Worm (Caenorhabditis elegans) whole organism, L4 larva: Measurements from ENCODE around the gene cpt-1.

Source experiments
- F49E8.2 ChIP-seq: sonication (generic microtip); optimal IDR thresholded peaks from 2 replicates; lab custom pipeline; 2016; ENCODE audit warnings: missing compliant biosample characterization, mild to moderate bottlenecking, missing genetic modification characterization, borderline replicate concordance
- T26A8.4 ChIP-seq: fragments of 200-800 bp; sonication (Bioruptor generic); IDR thresholded peaks from 2 replicates; pipeline ENCODE4 v1.3.6; 2022; ENCODE audit warnings: missing genetic modification characterization, missing compliant biosample characterization
- Y5F2A.4 ChIP-seq: fragments of 200-800 bp; sonication (Bioruptor generic); optimal IDR thresholded peaks from 2 replicates; lab custom pipeline; 2018; ENCODE audit warnings: mild to moderate bottlenecking, missing genetic modification characterization, missing compliant biosample characterization
- ZK337.2 ChIP-seq: fragments of 200-800 bp; sonication (Bioruptor generic); IDR thresholded peaks from 2 replicates; pipeline ENCODE4 v1.3.6; 2022; ENCODE audit warnings: missing genetic modification reagents, missing genetic modification characterization, missing compliant biosample characterization
- ZK546.5 ChIP-seq, 2 experiments: sonication (generic microtip); optimal IDR thresholded peaks; 2 replicates each; lab custom pipeline; 2017; ENCODE audit warnings: missing biosample characterization in 2 of 2, missing genetic modification characterization in 2 of 2
- aha-1 ChIP-seq: fragments of 150-350 bp; peaks from one replicate; lab custom pipeline; 2014; ENCODE audit warnings: missing biosample characterization, missing genetic modification characterization
- attf-4 ChIP-seq: sonication (generic microtip); optimal IDR thresholded peaks from 3 replicates; lab custom pipeline; 2017; ENCODE audit warnings: missing biosample characterization, missing genetic modification characterization
- daf-16 ChIP-seq, 3 experiments: sonication (generic microtip); optimal IDR thresholded peaks; 2 replicates each; lab custom pipeline; 2016 to 2017; ENCODE audit warnings: missing genetic modification characterization in 3 of 3, missing genetic modification reagents in 3 of 3, mild to moderate bottlenecking in 2 of 3, missing compliant biosample characterization in 2 of 3, missing biosample characterization in 1 of 3, moderate library complexity in 1 of 3
- daf-19 ChIP-seq: fragments of 200-800 bp; sonication (Bioruptor generic); conservative IDR thresholded peaks from 2 replicates; pipeline ENCODE4 v1.3.6; 2022; ENCODE audit warnings: missing genetic modification characterization, missing compliant biosample characterization
- dmd-9 ChIP-seq: fragments of 200-800 bp; sonication (Bioruptor generic); IDR thresholded peaks from 2 replicates; pipeline ENCODE4 v1.3.6; 2022; ENCODE audit warnings: missing genetic modification reagents, missing genetic modification characterization, missing compliant biosample characterization
- duxl-1 ChIP-seq: sonication (generic microtip); optimal IDR thresholded peaks from 2 replicates; lab custom pipeline; 2016; ENCODE audit warnings: mild to moderate bottlenecking, missing genetic modification characterization, moderate library complexity, missing compliant biosample characterization; ENCODE audit not compliant: poor library complexity
- hif-1 ChIP-seq, 2 experiments: sonication (generic microtip); optimal IDR thresholded peaks; 2 replicates each; lab custom pipeline; 2016 to 2017; ENCODE audit warnings: missing compliant biosample characterization in 2 of 2, missing genetic modification characterization in 2 of 2, missing genetic modification reagents in 2 of 2, missing genotype in 2 of 2, mild to moderate bottlenecking in 1 of 2
- hlh-11 ChIP-seq: fragments of 200-800 bp; sonication (Bioruptor generic); optimal IDR thresholded peaks from 2 replicates; lab custom pipeline; 2018; ENCODE audit warnings: mild to moderate bottlenecking, missing genetic modification characterization, missing compliant biosample characterization
- lim-7 ChIP-seq: fragments of 200-800 bp; sonication (Bioruptor generic); IDR thresholded peaks from 2 replicates; pipeline ENCODE4 v1.3.6; 2022; ENCODE audit warnings: missing genetic modification characterization, missing compliant biosample characterization
- lin-38 ChIP-seq: fragments of 200-800 bp; sonication (Bioruptor generic); IDR thresholded peaks from 2 replicates; pipeline ENCODE4 v1.3.6; 2022; ENCODE audit warnings: missing genetic modification reagents, missing genetic modification characterization, missing compliant biosample characterization
- lir-3 ChIP-seq: sonication (generic microtip); optimal IDR thresholded peaks from 2 replicates; lab custom pipeline; 2016; ENCODE audit warnings: mild to moderate bottlenecking, missing genetic modification characterization, missing compliant biosample characterization
- madf-9 ChIP-seq: fragments of 200-800 bp; sonication (Bioruptor generic); conservative IDR thresholded peaks from 2 replicates; pipeline ENCODE4 v1.3.6; 2022; ENCODE audit warnings: missing genetic modification reagents, missing genetic modification characterization, missing compliant biosample characterization
- mdl-1 ChIP-seq, 2 experiments: fragments of 150-350 bp in 1 of 2; sonication (generic microtip) in 1 of 2; optimal IDR thresholded peaks; 2 replicates each; lab custom pipeline; 2014 to 2017; ENCODE audit warnings: missing biosample characterization in 2 of 2, missing genetic modification characterization in 2 of 2
- mdt-29 ChIP-seq: fragments of 200-800 bp; sonication (Bioruptor generic); IDR thresholded peaks from 2 replicates; pipeline ENCODE4 v1.3.6; 2022; ENCODE audit warnings: missing genetic modification reagents, missing genetic modification characterization, missing compliant biosample characterization
- nhr-111 ChIP-seq: fragments of 200-800 bp; sonication (Bioruptor generic); optimal IDR thresholded peaks from 2 replicates; lab custom pipeline; 2018; ENCODE audit warnings: mild to moderate bottlenecking, missing genetic modification characterization, missing compliant biosample characterization
- nhr-237 ChIP-seq: sonication (generic microtip); optimal IDR thresholded peaks from 2 replicates; lab custom pipeline; 2017; ENCODE audit warnings: missing biosample characterization, missing genetic modification characterization
- nhr-41 ChIP-seq: fragments of 200-800 bp; sonication (Bioruptor generic); IDR thresholded peaks from 2 replicates; pipeline ENCODE4 v1.3.6; 2022; ENCODE audit warnings: missing genetic modification reagents, missing genetic modification characterization, missing compliant biosample characterization
- nhr-76 ChIP-seq: fragments of 150-350 bp; optimal IDR thresholded peaks from 2 replicates; lab custom pipeline; 2014; ENCODE audit warnings: missing biosample characterization, missing genetic modification characterization
- nhr-77 ChIP-seq: fragments of 150-350 bp; optimal IDR thresholded peaks from 2 replicates; lab custom pipeline; 2014; ENCODE audit warnings: missing biosample characterization, missing genetic modification characterization
- pqm-1 ChIP-seq: sonication (generic microtip); optimal IDR thresholded peaks from 2 replicates; lab custom pipeline; 2017; ENCODE audit warnings: missing biosample characterization, missing genetic modification characterization
- set-16 ChIP-seq: fragments of 200-800 bp; sonication (Bioruptor generic); IDR thresholded peaks from 2 replicates; pipeline ENCODE4 v1.3.6; 2022; ENCODE audit warnings: missing genetic modification reagents, missing genetic modification characterization, missing compliant biosample characterization
- snpc-1.2 ChIP-seq: fragments of 200-800 bp; sonication (Bioruptor generic); IDR thresholded peaks from 2 replicates; pipeline ENCODE4 v1.3.6; 2022; ENCODE audit warnings: missing genetic modification reagents, missing genetic modification characterization, missing compliant biosample characterization
- spr-1 ChIP-seq: sonication (generic microtip); optimal IDR thresholded peaks from 2 replicates; lab custom pipeline; 2016; ENCODE audit warnings: mild to moderate bottlenecking, missing genetic modification characterization, missing compliant biosample characterization
- unc-62 ChIP-seq, 3 experiments: fragments of 150-350 bp in 1 of 3; sonication (generic microtip); optimal IDR thresholded peaks in 2 of 3; peaks in 1 of 3; 1 replicate in 1 of 3; 2 replicates in 2 of 3; lab custom pipeline; 2014 to 2017; ENCODE audit warnings: missing biosample characterization in 3 of 3, missing genetic modification characterization in 3 of 3, missing genetic modification reagents in 3 of 3, missing genotype in 1 of 3
- zfp-2 ChIP-seq: sonication (generic microtip); optimal IDR thresholded peaks from 2 replicates; lab custom pipeline; 2016; ENCODE audit warnings: mild to moderate bottlenecking, missing genetic modification characterization, missing compliant biosample characterization
- zip-2 ChIP-seq: fragments of 150-350 bp; optimal IDR thresholded peaks from 2 replicates; lab custom pipeline; 2014; ENCODE audit warnings: missing biosample characterization, missing genetic modification characterization

cpt-1 gene

DNA sequence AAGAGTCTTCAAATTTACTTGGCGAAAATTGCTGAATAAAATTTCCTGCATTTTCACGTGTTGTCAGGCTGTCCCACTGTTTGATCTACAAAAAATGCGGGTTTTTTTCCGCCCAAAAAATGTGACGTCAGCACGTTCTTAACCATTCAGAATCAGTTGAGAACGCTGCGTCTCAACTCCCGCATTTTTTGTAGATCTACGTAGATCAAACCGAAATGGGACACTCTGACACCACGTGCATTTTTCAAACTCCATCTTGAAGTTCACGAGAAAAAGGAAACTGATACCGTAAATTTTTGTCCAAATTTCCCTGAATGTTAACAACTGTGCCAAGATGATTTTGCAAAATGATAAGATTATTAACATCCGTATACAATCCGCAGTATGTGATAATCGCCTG lies 17.0 kb upstream of the cpt-1 start:
- TF ChIP-seq mdt-29 (GFP tag; lab: Robert Waterston, UW) (no peak), ZK546.5 (tag; optimal IDR thresholded peaks at IDR 0.05; lab: Kevin White, UChicago) (no peak), mdl-1 (tag; optimal IDR thresholded peaks at IDR 0.05; lab: Kevin White, UChicago) (no peak), nhr-111 (GFP tag; lab: Kevin White, UChicago) (no peak), aha-1 (peak; percentile 95)

DNA sequence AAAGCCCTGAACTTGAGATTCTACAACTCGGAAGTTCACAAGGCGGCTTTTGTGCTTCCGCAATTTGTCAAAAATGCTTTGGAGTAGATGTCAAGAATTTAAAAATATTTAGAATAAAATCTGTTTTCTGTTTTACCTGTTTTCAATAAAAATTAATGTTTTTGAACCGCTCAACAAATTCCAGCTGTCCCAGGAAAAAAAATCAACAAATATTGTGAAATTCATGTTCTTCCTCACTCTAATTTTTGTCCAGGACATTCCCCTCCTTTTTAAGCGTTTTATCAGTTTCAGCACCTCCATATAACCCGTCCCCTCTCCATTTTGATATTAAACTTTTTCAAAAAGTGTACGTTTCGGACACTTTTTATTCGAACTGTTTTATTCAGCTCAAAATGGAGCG lies 14.5 kb upstream of the cpt-1 start, which contains the start of gene Y46G5A.20:
Y46G5A.20 (plus strand) TSS at position 301 of the 400 bp plus-strand sequence.
- TF ChIP-seq dmd-9 (GFP tag; lab: Robert Waterston, UW) (no peak), pqm-1 (tag; lab: Kevin White, UChicago) (peak; percentile 15), lir-3 (tag; lab: Kevin White, UChicago) (no peak), unc-62 (GFP tag; optimal IDR thresholded peaks at IDR 0.05 in 1 of 2; lab: Kevin White, UChicago) (no peak), unc-62 (tag; optimal IDR thresholded peaks at IDR 0.05; lab: Kevin White, UChicago) (no peak), F49E8.2 (tag; lab: Kevin White, UChicago) (no peak), attf-4 (tag; lab: Kevin White, UChicago) (no peak), nhr-41 (GFP tag; lab: Robert Waterston, UW) (no peak), T26A8.4 (GFP tag; lab: Robert Waterston, UW) (no peak), zfp-2 (no peak), nhr-77 (tag; lab: Kevin White, UChicago) (no peak), lim-7 (GFP tag; lab: Robert Waterston, UW) (no peak), madf-9 (GFP tag; lab: Robert Waterston, UW) (no peak), daf-16 (GFP tag; optimal IDR thresholded peaks at IDR 0.05; lab: Kevin White, UChicago) (no peak), daf-16 (tag; optimal IDR thresholded peaks at IDR 0.05; lab: Kevin White, UChicago) (peak; percentile 52)

DNA sequence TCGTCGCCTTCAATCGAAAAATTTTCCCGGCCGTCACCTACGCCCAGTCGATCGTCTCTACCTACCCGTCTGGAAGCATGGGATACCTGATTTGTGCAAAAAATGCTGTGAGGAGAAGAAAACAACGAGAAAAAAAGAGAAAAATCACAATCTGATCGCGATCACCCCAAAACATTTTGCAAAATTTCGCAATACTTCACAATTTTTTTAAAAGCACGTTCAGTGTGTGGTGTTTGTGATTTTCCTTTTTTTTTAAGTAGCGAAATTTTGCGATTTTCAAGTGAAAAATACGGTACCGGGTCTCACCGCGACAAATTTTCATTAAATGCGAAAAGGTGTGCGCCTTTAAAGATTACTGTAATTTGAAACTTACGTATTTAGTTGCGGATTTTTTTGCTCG lies 13.5 kb upstream of the cpt-1 start:
- TF ChIP-seq zip-2 (tag; lab: Kevin White, UChicago): peak; percentile 87
- no peak for TF ChIP-seq nhr-237 (tag; lab: Kevin White, UChicago)
- peak in 1 of 2 experiments; percentile 37 for TF ChIP-seq hif-1 (tag; optimal IDR thresholded peaks at IDR 0.05; lab: Kevin White, UChicago)

DNA sequence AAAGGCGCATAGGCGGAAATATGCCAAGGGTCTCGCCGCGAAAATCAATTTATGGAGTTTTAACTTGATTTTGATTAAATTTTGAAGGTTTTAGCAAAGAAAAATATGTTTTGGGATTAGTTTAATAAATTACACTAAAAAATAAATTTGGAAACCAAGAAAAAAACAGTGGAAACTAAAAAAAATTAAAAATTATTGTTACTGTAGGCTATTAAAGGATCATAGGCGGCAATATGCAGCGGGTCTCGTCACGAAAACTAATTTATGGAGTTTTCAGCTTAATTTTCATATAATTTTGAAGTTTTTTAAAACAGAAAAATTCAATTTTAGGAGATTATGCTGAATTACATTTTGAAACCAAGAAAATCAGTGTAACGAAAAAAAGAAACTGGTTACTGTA lies 12.5 kb upstream of the cpt-1 start:
- no peak for TF ChIP-seq duxl-1 (tag; lab: Kevin White, UChicago)
- no peak for TF ChIP-seq snpc-1.2 (GFP tag; lab: Robert Waterston, UW)
- TF ChIP-seq daf-19 (GFP tag; lab: Robert Waterston, UW): no peak
- peak; percentile 68 for TF ChIP-seq F49E8.2 (tag; lab: Kevin White, UChicago)
- peak; percentile 36; the same call in 1 of the 2 replicates for TF ChIP-seq lin-38
- no peak for TF ChIP-seq spr-1 (tag; lab: Kevin White, UChicago)
- TF ChIP-seq ZK337.2: no peak
- TF ChIP-seq nhr-76 (tag; lab: Kevin White, UChicago): no peak
- TF ChIP-seq Y5F2A.4 (GFP tag; lab: Kevin White, UChicago): no peak

DNA sequence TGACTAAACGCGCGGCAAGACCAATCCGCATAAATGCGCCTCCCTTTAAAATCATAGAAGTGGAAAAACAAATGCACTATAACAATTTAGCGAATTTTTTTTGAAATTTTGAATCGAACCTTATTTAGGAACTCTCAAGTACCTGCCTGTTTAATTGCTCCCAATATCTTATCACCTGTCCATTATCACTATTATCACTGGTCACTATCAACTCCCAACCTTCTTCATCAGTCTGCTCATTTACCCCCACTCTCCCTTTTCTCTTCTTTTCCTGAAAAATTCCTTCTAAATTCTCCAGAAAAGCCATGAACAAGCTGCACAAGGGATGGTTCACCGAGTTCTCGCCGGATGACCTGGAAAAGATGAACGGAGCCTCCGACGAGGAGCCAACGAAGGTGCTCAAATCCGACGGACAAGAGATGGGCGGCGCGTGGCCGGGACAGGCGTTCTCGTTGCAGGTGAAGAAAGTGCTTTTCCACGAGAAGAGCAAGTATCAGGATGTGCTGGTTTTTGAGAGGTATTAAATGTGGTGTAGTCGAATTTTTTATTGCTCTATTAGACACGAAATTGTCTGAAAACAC lies 10.4 kb upstream of the cpt-1 start, which contains the start of gene spds-1:
spds-1 (plus strand) TSS at position 298 of the 581 bp plus-strand sequence.
- peak; percentile 48 for TF ChIP-seq pqm-1 (tag; lab: Kevin White, UChicago)
- no peak for TF ChIP-seq nhr-41 (GFP tag; lab: Robert Waterston, UW)
- TF ChIP-seq lim-7 (GFP tag; lab: Robert Waterston, UW): no peak
- TF ChIP-seq hlh-11 (tag; lab: Kevin White, UChicago): peak; percentile 8
- TF ChIP-seq set-16 (GFP tag; lab: Robert Waterston, UW): peak; percentile 60
